Worm (Caenorhabditis elegans): ENCODE measurements around the gene dhs-11.

ce11 chrIII:10651634-10652033 is 9.0 kb upstream of the dhs-11 start:
- TF ChIP-seq aly-2 (tag; optimal IDR thresholded peaks at IDR 0.05) (no peak), sea-2 (GFP tag; optimal IDR thresholded peaks at IDR 0.05) (no peak)

Data from whole organism, L3 larva.